Fruit fly (Drosophila melanogaster) whole organism, embryonic: ENCODE results near the gene eEF1delta.
A peak's percentile ranks its signal among the peaks of the same experiment; 100 is the strongest.

Experiments used
- BEAF-32 ChIP-seq: fragments of 200-800 bp; sonication (Bioruptor generic); optimal IDR thresholded peaks from 3 replicates; lab custom pipeline; 2017; ENCODE audit warnings: missing biosample characterization, missing genetic modification characterization, mild to moderate bottlenecking, moderate library complexity, missing genetic modification reagents
- Bgb ChIP-seq: fragments of 200-800 bp; sonication (Bioruptor generic); IDR thresholded peaks from 2 replicates; pipeline ENCODE4 v1.3.6; 2022; ENCODE audit warnings: missing biosample characterization, missing genetic modification characterization; ENCODE audit not compliant: partially characterized antibody
- CG11456 ChIP-seq: fragments of 200-800 bp; sonication (Bioruptor generic); IDR thresholded peaks from 3 replicates; pipeline ENCODE4 v1.3.6; 2022; ENCODE audit warnings: missing biosample characterization, missing genetic modification characterization
- CG13287 ChIP-seq: fragments of 200-800 bp; sonication (Bioruptor generic); IDR thresholded peaks from 2 replicates; pipeline ENCODE4 v1.3.6; 2022; ENCODE audit warnings: missing biosample characterization, missing genetic modification characterization; ENCODE audit not compliant: partially characterized antibody
- CG14710 ChIP-seq: fragments of 200-800 bp; sonication (Bioruptor generic); optimal IDR thresholded peaks from 3 replicates; lab custom pipeline; 2019; ENCODE audit warnings: missing biosample characterization, mild to moderate bottlenecking, missing genetic modification characterization, moderate library complexity
- CG15514 ChIP-seq: fragments of 200-800 bp; sonication (Bioruptor generic); optimal IDR thresholded peaks from 3 replicates; lab custom pipeline; 2017; ENCODE audit warnings: missing biosample characterization, missing genetic modification characterization, mild to moderate bottlenecking, moderate library complexity, missing genetic modification reagents
- CG1603 ChIP-seq: fragments of 200-800 bp; sonication (Bioruptor generic); optimal IDR thresholded peaks from 2 replicates; lab custom pipeline; 2019; ENCODE audit warnings: missing biosample characterization, mild to moderate bottlenecking, missing genetic modification characterization, moderate library complexity
- CG30403 ChIP-seq: fragments of 200-800 bp; sonication (Bioruptor generic); optimal IDR thresholded peaks from 3 replicates; lab custom pipeline; 2016; ENCODE audit warnings: missing biosample characterization, missing genetic modification characterization
- CG31441 ChIP-seq: fragments of 200-800 bp; sonication (Bioruptor generic); IDR thresholded peaks from 2 replicates; pipeline ENCODE4 v1.3.6; 2022; ENCODE audit warnings: missing biosample characterization, missing genetic modification characterization
- CG34376 ChIP-seq: fragments of 200-800 bp; sonication (Bioruptor generic); optimal IDR thresholded peaks from 2 replicates; lab custom pipeline; 2018; ENCODE audit warnings: missing biosample characterization, mild to moderate bottlenecking, missing genetic modification characterization
- CG4360 ChIP-seq: fragments of 200-800 bp; sonication (Bioruptor generic); IDR thresholded peaks from 2 replicates; pipeline ENCODE4 v1.3.6; 2022; ENCODE audit warnings: missing biosample characterization, missing genetic modification characterization
- CG4617 ChIP-seq: fragments of 200-800 bp; sonication (Bioruptor generic); optimal IDR thresholded peaks from 3 replicates; lab custom pipeline; 2016; ENCODE audit warnings: missing biosample characterization, missing genetic modification characterization, borderline replicate concordance
- CG5180 ChIP-seq: fragments of 200-800 bp; sonication (Bioruptor generic); optimal IDR thresholded peaks from 3 replicates; lab custom pipeline; 2017; ENCODE audit warnings: missing biosample characterization, missing genetic modification characterization, mild to moderate bottlenecking, moderate library complexity, missing genetic modification reagents
- CG6254 ChIP-seq: fragments of 200-800 bp; sonication (Bioruptor generic); optimal IDR thresholded peaks from 3 replicates; lab custom pipeline; 2017; ENCODE audit warnings: mild to moderate bottlenecking, missing biosample characterization, missing genetic modification reagents, missing genetic modification characterization
- CG6765 ChIP-seq: fragments of 200-800 bp; sonication (Bioruptor generic); optimal IDR thresholded peaks from 3 replicates; lab custom pipeline; 2017; ENCODE audit warnings: missing biosample characterization, mild to moderate bottlenecking, missing genetic modification characterization
- CG7963 ChIP-seq: fragments of 200-800 bp; sonication (Bioruptor generic); IDR thresholded peaks from 3 replicates; pipeline ENCODE4 v1.3.6; 2022; ENCODE audit warnings: missing biosample characterization, missing genetic modification characterization; ENCODE audit not compliant: partially characterized antibody
- CG8290 ChIP-seq, 3 experiments: fragments of 200-800 bp; sonication (Bioruptor generic); optimal IDR thresholded peaks; 2 replicates each; lab custom pipeline; 2016 to 2019; ENCODE audit warnings: missing biosample characterization in 3 of 3, missing genetic modification characterization in 3 of 3, mild to moderate bottlenecking in 2 of 3, moderate library complexity in 1 of 3
- CG9437 ChIP-seq: fragments of 200-800 bp; sonication (Bioruptor generic); optimal IDR thresholded peaks from 2 replicates; lab custom pipeline; 2018; ENCODE audit warnings: missing biosample characterization, mild to moderate bottlenecking, missing genetic modification characterization
- Dll ChIP-seq: fragments of 200-800 bp; sonication (Bioruptor generic); IDR thresholded peaks from 4 replicates; pipeline ENCODE4 v1.3.6; 2022; ENCODE audit warnings: missing biosample characterization, missing genetic modification characterization; ENCODE audit not compliant: partially characterized antibody
- Fer1 ChIP-seq: fragments of 200-800 bp; sonication (Bioruptor generic); optimal IDR thresholded peaks from 2 replicates; lab custom pipeline; 2017; ENCODE audit warnings: missing biosample characterization, mild to moderate bottlenecking, missing genetic modification characterization
- H2.0 ChIP-seq: fragments of 200-800 bp; sonication (Bioruptor generic); IDR thresholded peaks from 2 replicates; pipeline ENCODE4 v1.3.6; 2022; ENCODE audit warnings: missing biosample characterization, missing genetic modification characterization
- MTF-1 ChIP-seq: fragments of 200-800 bp; sonication (Bioruptor generic); optimal IDR thresholded peaks from 2 replicates; lab custom pipeline; 2018; ENCODE audit warnings: missing biosample characterization, mild to moderate bottlenecking, missing genetic modification characterization, borderline replicate concordance
- Mad ChIP-seq: fragments of 200-800 bp; sonication (Bioruptor generic); optimal IDR thresholded peaks from 2 replicates; lab custom pipeline; 2016; ENCODE audit warnings: missing biosample characterization, missing genetic modification characterization
- Max ChIP-seq: fragments of 200-800 bp; sonication (Bioruptor generic); optimal IDR thresholded peaks from 2 replicates; lab custom pipeline; 2016; ENCODE audit warnings: missing biosample characterization, mild to moderate bottlenecking, missing genetic modification characterization
- Nf-YC ChIP-seq: fragments of 200-800 bp; optimal IDR thresholded peaks from 3 replicates; lab custom pipeline; 2019; ENCODE audit warnings: missing biosample characterization, mild to moderate bottlenecking, missing genetic modification characterization, moderate library complexity
- Pdp1 ChIP-seq, 2 experiments: fragments of 200-800 bp; sonication (Bioruptor generic); optimal IDR thresholded peaks; 3 replicates each; lab custom pipeline; 2016; ENCODE audit warnings: missing biosample characterization in 2 of 2, missing genetic modification characterization in 2 of 2, mild to moderate bottlenecking in 1 of 2, moderate library complexity in 1 of 2
- Sry-δ ChIP-seq: fragments of 200-800 bp; sonication (Bioruptor generic); optimal IDR thresholded peaks from 2 replicates; lab custom pipeline; 2016; ENCODE audit warnings: missing biosample characterization, missing genetic modification characterization
- cato ChIP-seq: fragments of 200-800 bp; sonication (Bioruptor generic); optimal IDR thresholded peaks from 2 replicates; lab custom pipeline; 2016; ENCODE audit warnings: missing biosample characterization, missing genetic modification characterization, borderline replicate concordance
- chm ChIP-seq: fragments of 200-800 bp; sonication (Bioruptor generic); IDR thresholded peaks from 2 replicates; pipeline ENCODE4 v1.3.6; 2022; ENCODE audit warnings: missing biosample characterization, missing genetic modification characterization
- dati ChIP-seq: fragments of 200-800 bp; sonication (Bioruptor generic); IDR thresholded peaks from 2 replicates; pipeline ENCODE4 v1.3.6; 2022; ENCODE audit warnings: missing biosample characterization, missing genetic modification characterization
- dysf ChIP-seq: fragments of 200-800 bp; sonication (Bioruptor generic); IDR thresholded peaks from 3 replicates; pipeline ENCODE4 v1.3.6; 2022; ENCODE audit warnings: missing biosample characterization, missing genetic modification characterization
- exex ChIP-seq: fragments of 200-800 bp; sonication (Bioruptor generic); optimal IDR thresholded peaks from 4 replicates; lab custom pipeline; 2018; ENCODE audit warnings: missing biosample characterization, mild to moderate bottlenecking, missing genetic modification characterization, moderate library complexity
- fd96Cb ChIP-seq: fragments of 200-800 bp; sonication (Bioruptor generic); optimal IDR thresholded peaks from 2 replicates; lab custom pipeline; 2018; ENCODE audit warnings: missing biosample characterization, mild to moderate bottlenecking, missing genetic modification characterization, moderate library complexity
- grn ChIP-seq: fragments of 200-800 bp; sonication (Bioruptor generic); optimal IDR thresholded peaks from 3 replicates; lab custom pipeline; 2017; ENCODE audit warnings: missing biosample characterization, missing genetic modification characterization
- inv ChIP-seq: fragments of 200-800 bp; sonication (Bioruptor generic); IDR thresholded peaks from 2 replicates; pipeline ENCODE4 v1.3.6; 2022; ENCODE audit warnings: missing biosample characterization, missing genetic modification characterization; ENCODE audit not compliant: partially characterized antibody
- kah ChIP-seq: fragments of 200-800 bp; sonication (Bioruptor generic); optimal IDR thresholded peaks from 2 replicates; lab custom pipeline; 2018; ENCODE audit warnings: missing biosample characterization, mild to moderate bottlenecking, missing genetic modification characterization
- mam ChIP-seq: fragments of 200-800 bp; sonication (Bioruptor generic); optimal IDR thresholded peaks from 3 replicates; lab custom pipeline; 2016; ENCODE audit warnings: missing biosample characterization, missing genetic modification characterization
- pfk ChIP-seq: fragments of 200-800 bp; sonication (Bioruptor generic); optimal IDR thresholded peaks from 2 replicates; lab custom pipeline; 2018; ENCODE audit warnings: missing biosample characterization, mild to moderate bottlenecking, missing genetic modification characterization, moderate library complexity
- salm ChIP-seq: fragments of 200-800 bp; sonication (Bioruptor generic); optimal IDR thresholded peaks from 2 replicates; lab custom pipeline; 2018; ENCODE audit warnings: missing biosample characterization, mild to moderate bottlenecking, missing genetic modification characterization
- scrt ChIP-seq: fragments of 200-800 bp; sonication (Bioruptor generic); optimal IDR thresholded peaks from 2 replicates; lab custom pipeline; 2018; ENCODE audit warnings: missing biosample characterization, mild to moderate bottlenecking, missing genetic modification characterization, moderate library complexity
- sens ChIP-seq: fragments of 200-800 bp; sonication (Bioruptor generic); peaks from one replicate; lab custom pipeline; 2016; ENCODE audit warnings: missing biosample characterization, missing genetic modification characterization
- ssp ChIP-seq: fragments of 200-800 bp; sonication (Bioruptor generic); IDR thresholded peaks from 2 replicates; pipeline ENCODE4 v1.3.6; 2022; ENCODE audit warnings: missing biosample characterization, missing genetic modification characterization
- vnd ChIP-seq: fragments of 200-800 bp; sonication (Bioruptor generic); IDR thresholded peaks from 3 replicates; pipeline ENCODE4 v1.3.6; 2022; ENCODE audit warnings: missing biosample characterization, missing genetic modification characterization; ENCODE audit not compliant: partially characterized antibody
- wdn ChIP-seq: fragments of 200-800 bp; sonication (Bioruptor generic); IDR thresholded peaks from 2 replicates; pipeline ENCODE4 v1.3.6; 2022; ENCODE audit warnings: missing biosample characterization, missing genetic modification characterization

The eEF1delta gene

DNA sequence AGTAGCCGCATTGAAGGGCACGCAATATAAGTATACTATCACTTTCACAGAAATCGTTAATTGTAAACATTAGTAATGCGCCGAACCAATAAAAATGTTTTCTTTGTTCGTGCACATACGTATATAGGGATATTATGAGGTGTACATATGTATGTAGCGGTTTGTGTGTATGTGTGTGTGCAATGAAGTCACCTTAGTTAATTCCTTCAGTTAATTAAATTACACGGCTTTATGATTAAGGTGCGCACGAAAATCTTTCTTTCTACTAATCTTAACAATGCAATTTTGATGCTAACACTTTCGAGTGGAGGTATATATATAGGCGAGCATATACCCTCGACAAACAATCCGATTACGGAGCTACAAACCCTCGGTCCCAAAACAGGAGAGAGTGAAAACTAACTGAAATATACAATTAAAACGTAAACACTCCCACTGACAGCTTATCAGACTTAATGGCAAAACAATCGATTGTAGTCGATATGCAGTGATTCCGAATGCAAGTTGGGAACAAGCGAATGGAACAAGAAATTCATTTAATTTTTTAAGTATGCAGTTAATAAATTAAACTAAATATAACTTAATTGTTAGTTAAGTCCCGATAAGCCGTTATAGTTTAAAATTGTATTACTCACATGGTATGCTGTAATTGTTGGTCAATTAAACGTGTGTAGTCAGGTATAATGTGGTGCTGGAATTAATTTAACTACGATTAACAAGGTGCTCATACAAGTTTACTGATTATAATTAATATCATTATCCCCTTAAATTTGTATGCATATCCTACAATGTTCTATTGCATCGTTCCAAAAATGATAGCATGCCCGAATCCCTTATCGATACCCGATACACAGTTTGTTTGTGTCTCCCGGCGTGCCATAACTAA lies 11.6 kb upstream of the eEF1delta start, which contains the start of the genes Npc1a and Prosalpha6 (continued):
- TF ChIP-seq scrt (GFP tag; lab: Kevin White, UChicago) (peak; percentile 14), ssp (peak; percentile 68), vnd (GFP tag; lab: Robert Waterston, UW) (peak; percentile 59; the same call in 1 of the 3 replicates), grn (GFP tag; lab: Kevin White, UChicago) (peak; percentile 14), exex (peak; percentile 31), CG4360 (GFP tag; lab: Robert Waterston, UW) (no peak), inv (GFP tag; lab: Robert Waterston, UW) (peak; percentile 66; the same call in 1 of the 2 replicates), Nf-YC (peak; percentile 30), CG34376 (GFP tag; lab: Kevin White, UChicago) (peak; percentile 36), CG30403 (peak; percentile 37), CG6254 (peak; percentile 53), H2.0 (GFP tag; lab: Robert Waterston, UW) (no peak), CG1603 (peak; percentile 100), Pdp1 (GFP tag; optimal IDR thresholded peaks at IDR 0.05; lab: Kevin White, UChicago) (peak; percentile 9 to 40), Dll (GFP tag; lab: Robert Waterston, UW) (peak; percentile 66; the same call in 2 of the 4 replicates), Max (GFP tag; lab: Kevin White, UChicago) (peak; percentile 43), sens (peak; percentile 77), CG14710 (tag; lab: Kevin White, UChicago) (peak; percentile 70), CG5180 (GFP tag; lab: Kevin White, UChicago) (peak; percentile 21), CG15514 (GFP tag; lab: Kevin White, UChicago) (peak; percentile 16), BEAF-32 (GFP tag; lab: Kevin White, UChicago) (peak; percentile 88), CG13287 (GFP tag; lab: Robert Waterston, UW) (peak; percentile 62), CG11456 (no peak), CG8290 (GFP tag; optimal IDR thresholded peaks at IDR 0.05; lab: Kevin White, UChicago) (peak; percentile 77), CG8290 (tag; optimal IDR thresholded peaks at IDR 0.05; lab: Kevin White, UChicago) (peak; percentile 72 to 82), Fer1 (GFP tag; lab: Kevin White, UChicago) (peak; percentile 5), fd96Cb (tag; lab: Kevin White, UChicago) (peak; percentile 1), dati (no peak), pfk (GFP tag; lab: Kevin White, UChicago) (peak; percentile 95), CG4617 (GFP tag; lab: Kevin White, UChicago) (peak; percentile 11), dysf (no peak), CG7963 (0 out of 3 replicates have a peak, but pooled peaks have one; percentile 56), chm (GFP tag; lab: Robert Waterston, UW) (0 out of 2 replicates have a peak, but pooled peaks have one; percentile 10), CG9437 (GFP tag; lab: Kevin White, UChicago) (peak; percentile 72), CG6765 (GFP tag; lab: Kevin White, UChicago) (no peak), wdn (GFP tag; lab: Robert Waterston, UW) (no peak), salm (tag; lab: Kevin White, UChicago) (no peak), kah (GFP tag; lab: Kevin White, UChicago) (peak; percentile 2), Bgb (GFP tag; lab: Robert Waterston, UW) (peak; percentile 62), MTF-1 (GFP tag; lab: Kevin White, UChicago) (no peak), Mad (GFP tag; lab: Kevin White, UChicago) (peak; percentile 30), cato (GFP tag; lab: Kevin White, UChicago) (no peak), CG31441 (GFP tag; lab: Robert Waterston, UW) (no peak), Sry-δ (GFP tag; lab: Kevin White, UChicago) (peak; percentile 91), mam (peak; percentile 1)
